Worm (Caenorhabditis elegans) whole organism, L2 larva: Measurements from ENCODE around the gene T19B10.12.

Experiments used
- F13H6.1 ChIP-seq: sonication (generic microtip); optimal IDR thresholded peaks from 2 replicates; lab custom pipeline; 2016; ENCODE audit warnings: missing genetic modification characterization, missing compliant biosample characterization
- R02D3.7 ChIP-seq: fragments of 150-350 bp; optimal IDR thresholded peaks from 2 replicates; lab custom pipeline; 2014; ENCODE audit warnings: missing biosample characterization, missing genetic modification characterization
- Y55F3AM.14 ChIP-seq: fragments of 200-800 bp; sonication (Bioruptor generic); optimal IDR thresholded peaks from 2 replicates; lab custom pipeline; 2018; ENCODE audit warnings: mild to moderate bottlenecking, missing genetic modification characterization, missing compliant biosample characterization
- ZK546.5 ChIP-seq: sonication (generic microtip); optimal IDR thresholded peaks from 2 replicates; lab custom pipeline; 2017; ENCODE audit warnings: missing biosample characterization, missing genetic modification characterization
- aly-2 ChIP-seq: fragments of 150-350 bp; optimal IDR thresholded peaks from 2 replicates; lab custom pipeline; 2014; ENCODE audit warnings: missing biosample characterization, missing genetic modification characterization
- ama-1 ChIP-seq: fragments of 150-350 bp; optimal IDR thresholded peaks from 2 replicates; lab custom pipeline; 2018; ENCODE audit warnings: inconsistent platforms
- blmp-1 ChIP-seq: sonication (generic microtip); optimal IDR thresholded peaks from 2 replicates; lab custom pipeline; 2017; ENCODE audit warnings: missing genetic modification characterization, mild to moderate bottlenecking, missing compliant biosample characterization, antibody characterized with exemption, moderate library complexity; ENCODE audit not compliant: insufficient read depth
- ceh-82 ChIP-seq: fragments of 150-350 bp; optimal IDR thresholded peaks from 2 replicates; lab custom pipeline; 2014; ENCODE audit warnings: missing biosample characterization, missing genetic modification characterization
- crh-2 ChIP-seq: sonication (generic microtip); optimal IDR thresholded peaks from 2 replicates; lab custom pipeline; 2017; ENCODE audit warnings: missing biosample characterization, missing genetic modification characterization
- egl-27 ChIP-seq: sonication (generic microtip); optimal IDR thresholded peaks from 3 replicates; lab custom pipeline; 2017; ENCODE audit warnings: missing biosample characterization, missing genetic modification reagents, missing genetic modification characterization
- elt-1 ChIP-seq: fragments of 150-350 bp; optimal IDR thresholded peaks from 2 replicates; lab custom pipeline; 2014; ENCODE audit warnings: missing biosample characterization, missing genetic modification characterization
- elt-3 ChIP-seq: sonication (generic microtip); optimal IDR thresholded peaks from 2 replicates; lab custom pipeline; 2017; ENCODE audit warnings: missing biosample characterization, missing genetic modification characterization
- fos-1 ChIP-seq: fragments of 150-350 bp; optimal IDR thresholded peaks from 2 replicates; lab custom pipeline; 2014; ENCODE audit warnings: missing biosample characterization, missing genetic modification characterization
- gmeb-1 ChIP-seq: fragments of 150-350 bp; optimal IDR thresholded peaks from 2 replicates; lab custom pipeline; 2014; ENCODE audit warnings: missing biosample characterization, missing genetic modification characterization
- lin-11 ChIP-seq: fragments of 150-350 bp; sonication (generic microtip); optimal IDR thresholded peaks from 2 replicates; lab custom pipeline; 2014; ENCODE audit warnings: missing biosample characterization, missing genetic modification characterization, inconsistent platforms, mixed read lengths
- lin-13 ChIP-seq: fragments of 150-350 bp; optimal IDR thresholded peaks from 2 replicates; lab custom pipeline; 2014; ENCODE audit warnings: missing biosample characterization, missing genetic modification reagents, missing genetic modification characterization
- lin-39 ChIP-seq: fragments of 150-350 bp; optimal IDR thresholded peaks from 2 replicates; lab custom pipeline; 2014; ENCODE audit warnings: missing biosample characterization, missing genetic modification reagents, missing genetic modification characterization
- mab-5 ChIP-seq: fragments of 150-350 bp; optimal IDR thresholded peaks from 2 replicates; lab custom pipeline; 2014; ENCODE audit warnings: missing biosample characterization, missing genetic modification characterization
- nhr-10 ChIP-seq: sonication (generic microtip); optimal IDR thresholded peaks from 2 replicates; lab custom pipeline; 2017; ENCODE audit warnings: missing biosample characterization, missing genetic modification characterization
- nhr-11 ChIP-seq: fragments of 150-350 bp; optimal IDR thresholded peaks from 2 replicates; lab custom pipeline; 2014; ENCODE audit warnings: missing biosample characterization, missing genetic modification characterization
- nhr-21 ChIP-seq: fragments of 150-350 bp; optimal IDR thresholded peaks from 2 replicates; lab custom pipeline; 2014; ENCODE audit warnings: missing biosample characterization, missing genetic modification characterization
- nhr-23 ChIP-seq: fragments of 150-350 bp; optimal IDR thresholded peaks from 2 replicates; lab custom pipeline; 2014; ENCODE audit warnings: missing biosample characterization, missing genetic modification reagents, missing genetic modification characterization
- nhr-237 ChIP-seq: fragments of 150-350 bp; optimal IDR thresholded peaks from 2 replicates; lab custom pipeline; 2014; ENCODE audit warnings: missing biosample characterization, missing genetic modification characterization
- nhr-25 ChIP-seq: fragments of 150-350 bp; sonication (generic microtip); optimal IDR thresholded peaks from 3 replicates; lab custom pipeline; 2014; ENCODE audit warnings: missing biosample characterization, missing genetic modification characterization
- nhr-6 ChIP-seq: fragments of 150-350 bp; optimal IDR thresholded peaks from 2 replicates; lab custom pipeline; 2014; ENCODE audit warnings: missing biosample characterization, missing genetic modification characterization
- peb-1 ChIP-seq: fragments of 150-350 bp; optimal IDR thresholded peaks from 2 replicates; lab custom pipeline; 2014; ENCODE audit warnings: missing biosample characterization, missing genetic modification characterization
- sma-9 ChIP-seq, 2 experiments: fragments of 150-350 bp in 1 of 2; sonication (generic microtip) in 1 of 2; optimal IDR thresholded peaks; 2 replicates each; lab custom pipeline; 2014 to 2016; ENCODE audit warnings: missing genetic modification characterization in 2 of 2, mild to moderate bottlenecking in 1 of 2, missing biosample characterization in 1 of 2, missing compliant biosample characterization in 1 of 2, missing genetic modification reagents in 1 of 2, moderate library complexity in 1 of 2
- unc-55 ChIP-seq: fragments of 150-350 bp; sonication (generic microtip); optimal IDR thresholded peaks from 3 replicates; lab custom pipeline; 2014; ENCODE audit warnings: missing biosample characterization, missing genetic modification reagents, missing genetic modification characterization
- unc-62 ChIP-seq: fragments of 150-350 bp; optimal IDR thresholded peaks from 2 replicates; lab custom pipeline; 2014; ENCODE audit warnings: missing biosample characterization, missing genetic modification reagents, missing genetic modification characterization
- zag-1 ChIP-seq: fragments of 150-350 bp; optimal IDR thresholded peaks from 2 replicates; lab custom pipeline; 2014; ENCODE audit warnings: missing biosample characterization, missing genetic modification characterization
- ztf-4 ChIP-seq: fragments of 150-350 bp; optimal IDR thresholded peaks from 2 replicates; lab custom pipeline; 2014; ENCODE audit warnings: missing biosample characterization, missing genetic modification characterization

The T19B10.12 gene

DNA sequence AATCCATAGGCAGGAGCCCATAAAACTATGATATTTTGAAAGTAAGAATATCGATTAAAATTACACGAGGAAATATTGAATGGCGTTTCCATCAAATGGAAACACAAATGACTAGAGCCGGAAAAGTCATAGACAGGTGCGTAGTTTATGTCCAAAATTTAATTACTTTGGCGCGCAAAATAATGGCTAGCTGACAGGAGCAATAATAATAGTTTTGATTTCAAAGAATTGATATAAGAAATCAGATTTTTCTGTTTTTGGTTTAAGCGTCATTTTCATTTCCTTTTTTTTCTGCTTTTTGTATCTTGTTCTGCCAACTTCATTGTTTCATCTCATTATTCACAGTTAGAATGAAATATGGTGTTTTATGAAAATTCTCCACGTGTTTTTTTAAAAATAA is 12.2 kb downstream of the T19B10.12 start, which contains the start of gene F07B10.4:
Gene F07B10.4 (minus strand): TSS at position 101 of the 400 bp plus-strand sequence.
- TF ChIP-seq unc-62 (GFP tag; lab: Kevin White, UChicago) (no peak), ztf-4 (tag; lab: Kevin White, UChicago) (no peak), aly-2 (tag; lab: Kevin White, UChicago) (no peak), nhr-25 (tag; lab: Kevin White, UChicago) (no peak)

DNA sequence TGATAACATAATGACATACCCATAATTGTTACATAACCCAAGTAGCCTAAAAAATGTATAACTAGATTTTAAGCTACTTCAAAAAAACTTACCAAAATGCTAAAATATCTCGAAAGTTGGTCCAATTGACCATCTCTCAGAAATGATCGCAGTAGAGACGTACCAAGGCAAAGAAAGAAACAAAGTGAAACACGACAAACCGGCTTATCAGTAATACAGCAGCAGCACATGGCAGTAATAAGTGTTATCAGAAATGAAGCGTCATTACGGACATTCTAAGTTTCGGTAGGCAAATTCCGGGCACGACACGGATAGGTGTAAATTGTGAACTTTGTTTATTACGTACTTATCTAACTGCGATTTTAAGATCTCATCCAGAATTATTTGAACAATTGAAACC is 14.6 kb downstream of the T19B10.12 start, which contains the start of gene cln-3.1:
Gene cln-3.1 (minus strand): TSS at position 171 of the 400 bp plus-strand sequence.
- TF ChIP-seq nhr-11 (tag; lab: Kevin White, UChicago) (no peak), R02D3.7 (no peak), nhr-21 (tag; lab: Kevin White, UChicago) (no peak), nhr-23 (no peak), mab-5 (no peak), nhr-10 (tag; lab: Kevin White, UChicago) (no peak), peb-1 (tag; lab: Kevin White, UChicago) (no peak), fos-1 (tag; lab: Kevin White, UChicago) (peak; percentile 83), ceh-82 (no peak), sma-9 (GFP tag; optimal IDR thresholded peaks at IDR 0.05; lab: Kevin White, UChicago) (peak; percentile 29), sma-9 (tag; optimal IDR thresholded peaks at IDR 0.05; lab: Kevin White, UChicago) (no peak), Y55F3AM.14 (GFP tag; lab: Kevin White, UChicago) (no peak), ama-1 (lab: Kevin White, UChicago) (no peak), unc-55 (GFP tag; lab: Kevin White, UChicago) (no peak)

DNA sequence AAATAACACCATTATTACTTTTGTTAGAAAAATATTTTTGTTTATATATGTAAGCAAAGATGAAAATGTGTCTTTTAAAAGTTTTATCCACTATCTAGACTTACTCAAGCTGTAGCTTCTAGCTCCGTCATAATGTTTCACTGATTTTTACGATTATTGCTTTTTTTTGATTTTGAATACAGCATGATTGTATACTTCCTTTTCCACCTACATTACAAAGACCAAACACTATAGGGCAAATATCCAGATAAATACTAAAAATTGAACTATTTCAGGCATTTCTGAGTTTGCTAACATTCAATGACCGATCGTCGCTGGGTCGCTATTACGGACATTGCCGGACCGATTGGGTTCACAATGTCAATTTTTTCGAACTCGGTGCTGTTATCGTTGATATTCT is 15.8 kb downstream of the T19B10.12 start, which contains the start of gene str-116:
Gene str-116 (plus strand): TSS at position 301 of the 400 bp plus-strand sequence.
- no peak for TF ChIP-seq nhr-237 (tag; lab: Kevin White, UChicago)
- TF ChIP-seq sma-9 (GFP tag; optimal IDR thresholded peaks at IDR 0.05; lab: Kevin White, UChicago): no peak
- no peak for TF ChIP-seq sma-9 (tag; optimal IDR thresholded peaks at IDR 0.05; lab: Kevin White, UChicago)
- TF ChIP-seq F13H6.1: no peak
- no peak for TF ChIP-seq elt-1 (tag; lab: Kevin White, UChicago)
- no peak for TF ChIP-seq egl-27

DNA sequence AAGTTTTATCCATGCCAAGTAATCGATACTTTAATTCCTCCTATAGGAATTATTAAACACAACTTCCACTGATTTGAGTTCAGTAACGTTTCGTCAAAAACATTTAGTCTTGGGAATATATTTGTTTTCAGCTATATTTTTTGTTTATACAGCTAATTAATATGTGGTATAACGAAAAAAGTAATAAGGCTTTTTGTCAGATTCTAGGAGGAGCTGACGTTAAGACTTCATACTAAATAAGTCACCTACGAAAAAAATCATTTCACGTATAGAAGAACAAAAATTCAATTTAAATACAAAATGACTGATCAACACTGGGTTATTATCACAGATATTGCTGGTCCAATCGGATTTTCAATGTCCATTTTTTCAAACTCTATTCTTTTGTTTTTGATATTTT is 18.0 kb downstream of the T19B10.12 start, which contains the start of gene str-115:
Gene str-115 (plus strand): TSS at position 301 of the 400 bp plus-strand sequence.
- no peak for TF ChIP-seq unc-55 (GFP tag; lab: Kevin White, UChicago)

DNA sequence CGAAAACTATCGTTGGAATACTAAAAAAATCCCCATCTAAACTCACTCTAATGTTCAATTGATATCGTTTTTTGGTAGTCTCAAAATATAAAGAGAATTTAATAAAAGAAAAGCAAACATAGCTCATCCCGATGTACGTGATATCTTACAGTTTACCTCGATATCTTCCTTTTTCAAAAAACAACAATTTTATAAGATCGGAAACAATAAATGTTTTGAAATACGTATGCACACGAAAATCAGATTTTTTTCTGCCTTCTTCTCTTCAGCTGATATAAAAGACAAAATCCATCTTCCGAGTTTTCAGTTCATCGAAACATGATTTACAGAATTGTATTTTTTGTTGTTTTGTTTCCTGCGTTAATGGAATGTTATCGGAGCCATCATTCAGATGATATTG is 20.2 kb downstream of the T19B10.12 start, which contains the start of gene clec-222:
Gene clec-222 (plus strand): TSS at position 301 of the 400 bp plus-strand sequence.
- TF ChIP-seq lin-39 (tag; lab: Kevin White, UChicago) (no peak), elt-1 (tag; lab: Kevin White, UChicago) (no peak), crh-2 (no peak), nhr-6 (tag; lab: Kevin White, UChicago) (no peak), ama-1 (lab: Kevin White, UChicago) (no peak), gmeb-1 (tag; lab: Kevin White, UChicago) (no peak), F13H6.1 (no peak), ZK546.5 (tag; lab: Kevin White, UChicago) (no peak), mab-5 (no peak), nhr-23 (no peak)

DNA sequence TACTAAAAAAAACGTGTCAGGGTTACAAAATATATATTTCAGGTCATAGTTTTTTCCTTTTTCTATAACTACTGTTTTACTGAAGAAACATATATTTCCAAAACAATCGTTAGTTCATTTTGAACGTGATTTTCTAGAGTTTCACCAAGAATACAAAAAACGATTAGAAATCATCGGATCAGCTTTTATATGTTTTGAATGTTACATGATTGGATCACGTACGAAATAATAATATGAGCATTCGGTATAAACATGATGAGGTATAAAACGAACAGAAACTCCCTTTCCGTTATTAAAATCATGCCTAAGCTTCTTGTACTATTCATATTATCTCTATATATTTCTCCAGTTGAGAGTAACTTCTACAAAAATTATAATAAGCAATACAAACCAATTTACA is 22.0 kb downstream of the T19B10.12 start, which contains the start of gene clec-223:
Gene clec-223 (plus strand): TSS at position 301 of the 400 bp plus-strand sequence.
- TF ChIP-seq ZK546.5 (tag; lab: Kevin White, UChicago): no peak

DNA sequence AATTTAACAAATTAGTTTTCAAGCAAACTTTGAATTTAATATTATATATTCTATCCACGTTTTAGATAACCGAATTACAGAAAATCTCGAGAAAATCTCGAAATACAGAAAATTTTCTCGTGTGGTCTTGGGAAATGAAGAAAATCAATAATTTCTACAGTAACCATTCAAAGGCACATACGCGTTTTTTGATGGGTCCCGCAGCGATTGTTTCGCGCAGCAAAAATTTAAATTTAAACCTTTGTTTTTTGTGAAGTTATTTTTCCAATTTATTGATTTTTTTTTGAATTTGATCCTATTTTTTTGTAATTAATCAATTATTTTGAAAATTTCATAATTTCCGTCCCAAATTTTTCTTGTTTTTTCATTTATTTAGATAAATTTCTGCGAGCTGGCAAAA is 28.7 kb downstream of the T19B10.12 start:
- TF ChIP-seq elt-3: no peak
- TF ChIP-seq ZK546.5 (tag; lab: Kevin White, UChicago): no peak
- TF ChIP-seq nhr-6 (tag; lab: Kevin White, UChicago): no peak
- no peak for TF ChIP-seq unc-55 (GFP tag; lab: Kevin White, UChicago)
- no peak for TF ChIP-seq lin-13 (GFP tag; lab: Kevin White, UChicago)
- TF ChIP-seq lin-11 (tag; lab: Kevin White, UChicago): no peak
- TF ChIP-seq nhr-21 (tag; lab: Kevin White, UChicago): no peak
- TF ChIP-seq blmp-1 (tag; lab: Kevin White, UChicago): no peak
- no peak for TF ChIP-seq zag-1 (tag; lab: Kevin White, UChicago)
- TF ChIP-seq, all 48 proteins: peak for 0
